Worm (Caenorhabditis elegans): ENCODE results near the gene F35D2.1.

DNA sequence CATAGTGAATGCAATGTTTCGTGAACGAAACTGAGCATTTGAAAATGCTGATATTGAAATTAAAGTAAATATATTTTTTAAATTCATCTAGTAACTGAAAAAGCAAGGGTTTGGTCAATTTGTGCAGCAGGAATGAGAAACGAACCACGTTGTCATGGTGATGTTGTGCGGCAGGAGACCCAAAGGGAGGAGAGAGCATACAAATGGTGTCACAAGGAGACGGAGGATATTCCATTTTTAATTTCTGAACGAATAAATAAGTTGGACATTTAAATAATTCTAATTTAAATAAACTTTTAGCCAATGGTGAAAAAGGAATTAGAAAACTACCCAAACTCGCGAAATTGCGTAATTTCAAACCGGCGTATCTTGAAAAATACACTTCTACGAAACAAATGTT is 7.8 kb downstream of the F35D2.1 start, which contains the start of gene mks-3:
- TF ChIP-seq C08G9.2 (tag; optimal IDR thresholded peaks at IDR 0.05) (no peak), sox-2 (GFP tag; IDR thresholded peaks at IDR 0.05) (no peak), nhr-11 (tag; optimal IDR thresholded peaks at IDR 0.05) (no peak), K02D7.2 (tag; optimal IDR thresholded peaks at IDR 0.05) (no peak), ceh-30 (tag; optimal IDR thresholded peaks at IDR 0.05) (no peak), sox-4 (tag; optimal IDR thresholded peaks at IDR 0.05) (no peak), dmd-4 (tag; optimal IDR thresholded peaks at IDR 0.05; ENCODE audit: borderline replicate concordance) (no peak), odd-2 (tag; optimal IDR thresholded peaks at IDR 0.05) (no peak), tbx-7 (tag; optimal IDR thresholded peaks at IDR 0.05) (no peak), ceh-6 (GFP tag; optimal IDR thresholded peaks at IDR 0.05) (no peak), ama-1 (optimal IDR thresholded peaks at IDR 0.05) (no peak), Y22D7AL.16 (tag; optimal IDR thresholded peaks at IDR 0.05) (no peak), hlh-30 (tag; optimal IDR thresholded peaks at IDR 0.05; ENCODE audit: insufficient read depth) (no peak)
